Fruit fly (Drosophila melanogaster) whole organism: ENCODE measurements around the gene CG16779.

Experiments used
- CG8478 ChIP-seq: fragments of >200 bp; optimal IDR thresholded peaks from 2 replicates; lab custom pipeline; 2018; ENCODE audit warnings: inconsistent platforms
- Dll ChIP-seq: fragments of >200 bp; optimal IDR thresholded peaks from 2 replicates; lab custom pipeline; 2017
- EcR ChIP-seq, 2 experiments: fragments of >200 bp; optimal IDR thresholded peaks; 2 replicates each; lab custom pipeline; 2017; ENCODE audit warnings: missing biosample characterization in 2 of 2, missing genetic modification characterization in 2 of 2, missing genetic modification reagents in 2 of 2
- pan ChIP-seq: fragments of >200 bp; optimal IDR thresholded peaks from 2 replicates; lab custom pipeline; 2017
- psq ChIP-seq: fragments of >200 bp; optimal IDR thresholded peaks from 2 replicates; lab custom pipeline; 2017
- usp ChIP-seq: fragments of >200 bp; optimal IDR thresholded peaks from 2 replicates; lab custom pipeline; 2017; ENCODE audit warnings: missing biosample characterization, missing genetic modification characterization, mixed read lengths

DNA sequence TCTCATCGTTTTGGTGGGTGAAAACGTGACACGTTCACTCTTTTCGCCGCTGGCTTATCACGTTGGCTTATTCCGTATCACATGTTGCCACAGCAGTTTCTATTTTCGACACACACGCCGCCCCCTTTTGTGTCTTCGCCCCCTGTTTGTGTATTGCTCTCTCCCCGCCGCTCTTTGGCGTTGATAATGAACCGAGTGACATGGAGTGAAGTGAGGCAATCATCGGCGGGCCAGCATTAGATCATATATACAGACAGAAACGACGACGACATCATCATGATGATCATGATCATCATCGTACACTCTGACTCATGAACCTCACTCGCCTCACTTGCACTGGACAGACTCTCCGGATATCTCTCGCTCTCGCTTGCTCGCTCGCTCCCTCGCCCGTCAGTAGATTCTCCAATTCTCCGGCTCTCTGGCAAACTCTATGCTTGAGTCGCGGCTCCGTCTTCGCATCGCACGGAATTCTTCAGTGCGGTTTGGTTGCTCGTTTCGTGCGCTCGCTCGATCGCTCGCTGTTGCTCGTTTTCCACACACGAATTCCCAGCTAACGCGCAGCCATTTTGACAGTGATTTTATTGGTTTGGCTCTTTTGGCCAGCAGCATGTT is 57.0 kb downstream of the CG16779 start:
- TF ChIP-seq CG8478 (lab: Kevin White, UChicago) (no peak), Dll (lab: Kevin White, UChicago) (peak; percentile 85), usp (no peak), psq (lab: Kevin White, UChicago) (no peak), EcR (GFP tag; optimal IDR thresholded peaks at IDR 0.05; lab: Kevin White, UChicago) (no peak), pan (lab: Kevin White, UChicago) (no peak)
